Fruit fly (Drosophila melanogaster): ENCODE measurements around the gene sturkopf.

sturkopf gene

DNA sequence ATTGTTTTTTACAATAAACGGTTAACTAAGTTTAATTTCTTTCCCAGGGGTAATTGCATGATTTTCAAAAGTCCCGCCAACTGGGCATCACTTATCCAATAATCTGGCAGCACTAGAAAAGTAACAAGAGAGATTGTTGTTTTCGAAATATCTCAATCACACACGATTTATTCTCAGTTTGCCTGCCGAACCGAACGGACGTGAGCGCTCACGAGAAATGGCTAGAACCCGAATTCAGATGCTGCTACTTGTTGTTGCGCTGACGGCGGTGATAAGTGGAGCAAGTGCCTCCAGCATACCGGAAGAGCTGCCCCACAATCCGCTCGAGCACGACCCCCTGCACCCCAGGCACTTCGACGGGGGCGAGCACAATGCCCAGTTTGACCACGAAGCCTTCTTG lies 14.7 kb downstream of the sturkopf start, which contains the start of gene scf (continued):
- TF ChIP-seq CG15269 (tag; optimal IDR thresholded peaks at IDR 0.05) (no peak), CG3838 (GFP tag; optimal IDR thresholded peaks at IDR 0.05) (no peak), cato (GFP tag; optimal IDR thresholded peaks at IDR 0.05; ENCODE audit: borderline replicate concordance) (no peak), Poxn (GFP tag; IDR thresholded peaks at IDR 0.05) (no peak), z (GFP tag; IDR thresholded peaks at IDR 0.05) (peak; percentile 57; the same call in 1 of the 3 replicates), toy (GFP tag; IDR thresholded peaks at IDR 0.05) (no peak), Neu2 (GFP tag; optimal IDR thresholded peaks at IDR 0.05; ENCODE audit: borderline replicate concordance) (no peak), unpg (GFP tag; optimal IDR thresholded peaks at IDR 0.05) (no peak), Oaz (GFP tag; IDR thresholded peaks at IDR 0.05) (no peak), salm (tag; optimal IDR thresholded peaks at IDR 0.05) (no peak), eve (GFP tag; optimal IDR thresholded peaks at IDR 0.05) (no peak), cg (GFP tag; optimal IDR thresholded peaks at IDR 0.05) (no peak), ap (GFP tag; IDR thresholded peaks at IDR 0.05) (no peak), wek (GFP tag; optimal IDR thresholded peaks at IDR 0.05) (no peak), CG12155 (GFP tag; optimal IDR thresholded peaks at IDR 0.05) (no peak), ems (GFP tag; optimal IDR thresholded peaks at IDR 0.05) (no peak), Lpt (GFP tag; optimal IDR thresholded peaks at IDR 0.05) (no peak), kni (GFP tag; optimal IDR thresholded peaks at IDR 0.05) (no peak), maf-S (GFP tag; optimal IDR thresholded peaks at IDR 0.05) (no peak), CG14050 (GFP tag; IDR thresholded peaks at IDR 0.05) (no peak), Hand (GFP tag; optimal IDR thresholded peaks at IDR 0.05) (no peak), Lhr (GFP tag; optimal IDR thresholded peaks at IDR 0.05) (no peak), Usf (GFP tag; optimal IDR thresholded peaks at IDR 0.05) (no peak), zf30C (GFP tag; optimal IDR thresholded peaks at IDR 0.05) (no peak), h (optimal IDR thresholded peaks at IDR 0.05) (no peak), Side (GFP tag; optimal IDR thresholded peaks at IDR 0.05) (no peak), CG12659 (GFP tag; optimal IDR thresholded peaks at IDR 0.05) (peak; percentile 2), Spps (tag; optimal IDR thresholded peaks at IDR 0.05) (no peak), CG3726 (GFP tag; IDR thresholded peaks at IDR 0.05) (no peak), seq (GFP tag; IDR thresholded peaks at IDR 0.05) (no peak), Mrtf (GFP tag; IDR thresholded peaks at IDR 0.05) (no peak), fd3F (GFP tag; optimal IDR thresholded peaks at IDR 0.05) (no peak), CG16863 (GFP tag; optimal IDR thresholded peaks at IDR 0.05) (no peak), CG12299 (tag; optimal IDR thresholded peaks at IDR 0.05) (no peak), btn (GFP tag; optimal IDR thresholded peaks at IDR 0.05) (no peak), Meics (GFP tag; optimal IDR thresholded peaks at IDR 0.05) (no peak), ewg (GFP tag; optimal IDR thresholded peaks at IDR 0.05) (no peak), CG7556 (GFP tag; optimal IDR thresholded peaks at IDR 0.05) (no peak), org-1 (GFP tag; optimal IDR thresholded peaks at IDR 0.05) (no peak), twi (tag; optimal IDR thresholded peaks at IDR 0.05) (no peak), CG3281 (GFP tag; optimal IDR thresholded peaks at IDR 0.05) (peak; percentile 13), ftz-f1 (GFP tag; optimal IDR thresholded peaks at IDR 0.05) (no peak), sisA (GFP tag; IDR thresholded peaks at IDR 0.05) (no peak), her (GFP tag; optimal IDR thresholded peaks at IDR 0.05) (no peak), ttk (GFP tag; IDR thresholded peaks at IDR 0.05) (no peak), run (tag; optimal IDR thresholded peaks at IDR 0.05) (no peak), CG9797 (GFP tag; optimal IDR thresholded peaks at IDR 0.05) (peak; percentile 1), dimm (GFP tag; IDR thresholded peaks at IDR 0.05) (no peak), CG17612 (GFP tag; IDR thresholded peaks at IDR 0.05) (no peak), Bgb (GFP tag; IDR thresholded peaks at IDR 0.05; ENCODE audit: partially characterized antibody) (peak; percentile 49), chif (GFP tag; optimal IDR thresholded peaks at IDR 0.05) (no peak), jing (GFP tag; optimal IDR thresholded peaks at IDR 0.05) (no peak), lab (GFP tag; optimal IDR thresholded peaks at IDR 0.05) (no peak)

Measured in whole organism, embryonic.